Worm (Caenorhabditis elegans) whole organism, L2 larva: ENCODE results near the gene nhr-170.

ENCODE experiments used
- F13H6.1 ChIP-seq: sonication (generic microtip); optimal IDR thresholded peaks from 2 replicates; lab custom pipeline; 2016; ENCODE audit warnings: missing genetic modification characterization, missing compliant biosample characterization
- R02D3.7 ChIP-seq: fragments of 150-350 bp; optimal IDR thresholded peaks from 2 replicates; lab custom pipeline; 2014; ENCODE audit warnings: missing biosample characterization, missing genetic modification characterization
- ZK546.5 ChIP-seq: sonication (generic microtip); optimal IDR thresholded peaks from 2 replicates; lab custom pipeline; 2017; ENCODE audit warnings: missing biosample characterization, missing genetic modification characterization
- aly-2 ChIP-seq: fragments of 150-350 bp; optimal IDR thresholded peaks from 2 replicates; lab custom pipeline; 2014; ENCODE audit warnings: missing biosample characterization, missing genetic modification characterization
- ama-1 ChIP-seq: fragments of 150-350 bp; optimal IDR thresholded peaks from 2 replicates; lab custom pipeline; 2018; ENCODE audit warnings: inconsistent platforms
- blmp-1 ChIP-seq: sonication (generic microtip); optimal IDR thresholded peaks from 2 replicates; lab custom pipeline; 2017; ENCODE audit warnings: missing genetic modification characterization, mild to moderate bottlenecking, missing compliant biosample characterization, antibody characterized with exemption, moderate library complexity; ENCODE audit not compliant: insufficient read depth
- ceh-16 ChIP-seq: fragments of 150-350 bp; optimal IDR thresholded peaks from 2 replicates; lab custom pipeline; 2014; ENCODE audit warnings: missing biosample characterization, missing genetic modification characterization
- ceh-82 ChIP-seq: fragments of 150-350 bp; optimal IDR thresholded peaks from 2 replicates; lab custom pipeline; 2014; ENCODE audit warnings: missing biosample characterization, missing genetic modification characterization
- egl-27 ChIP-seq: sonication (generic microtip); optimal IDR thresholded peaks from 3 replicates; lab custom pipeline; 2017; ENCODE audit warnings: missing biosample characterization, missing genetic modification reagents, missing genetic modification characterization
- elt-3 ChIP-seq: sonication (generic microtip); optimal IDR thresholded peaks from 2 replicates; lab custom pipeline; 2017; ENCODE audit warnings: missing biosample characterization, missing genetic modification characterization
- fos-1 ChIP-seq: fragments of 150-350 bp; optimal IDR thresholded peaks from 2 replicates; lab custom pipeline; 2014; ENCODE audit warnings: missing biosample characterization, missing genetic modification characterization
- gmeb-1 ChIP-seq: fragments of 150-350 bp; optimal IDR thresholded peaks from 2 replicates; lab custom pipeline; 2014; ENCODE audit warnings: missing biosample characterization, missing genetic modification characterization
- lin-11 ChIP-seq: fragments of 150-350 bp; sonication (generic microtip); optimal IDR thresholded peaks from 2 replicates; lab custom pipeline; 2014; ENCODE audit warnings: missing biosample characterization, missing genetic modification characterization, inconsistent platforms, mixed read lengths
- lin-39 ChIP-seq: fragments of 150-350 bp; optimal IDR thresholded peaks from 2 replicates; lab custom pipeline; 2014; ENCODE audit warnings: missing biosample characterization, missing genetic modification reagents, missing genetic modification characterization
- lsy-2 ChIP-seq, 2 experiments: fragments of 150-350 bp in 1 of 2; sonication (generic microtip) in 1 of 2; optimal IDR thresholded peaks; 2 replicates each; lab custom pipeline; 2014 to 2017; ENCODE audit warnings: missing biosample characterization in 2 of 2, missing genetic modification characterization in 2 of 2
- mab-5 ChIP-seq: fragments of 150-350 bp; optimal IDR thresholded peaks from 2 replicates; lab custom pipeline; 2014; ENCODE audit warnings: missing biosample characterization, missing genetic modification characterization
- mbf-1 ChIP-seq: sonication (generic microtip); optimal IDR thresholded peaks from 2 replicates; lab custom pipeline; 2017; ENCODE audit warnings: missing biosample characterization, missing genetic modification characterization
- mdl-1 ChIP-seq, 2 experiments: fragments of 150-350 bp in 1 of 2; sonication (generic microtip) in 1 of 2; optimal IDR thresholded peaks; 2 replicates each; lab custom pipeline; 2017; ENCODE audit warnings: missing biosample characterization in 2 of 2, missing genetic modification characterization in 2 of 2
- nhr-11 ChIP-seq: fragments of 150-350 bp; optimal IDR thresholded peaks from 2 replicates; lab custom pipeline; 2014; ENCODE audit warnings: missing biosample characterization, missing genetic modification characterization
- nhr-129 ChIP-seq: fragments of 150-350 bp; optimal IDR thresholded peaks from 2 replicates; lab custom pipeline; 2014; ENCODE audit warnings: missing biosample characterization, missing genetic modification characterization
- nhr-21 ChIP-seq: fragments of 150-350 bp; optimal IDR thresholded peaks from 2 replicates; lab custom pipeline; 2014; ENCODE audit warnings: missing biosample characterization, missing genetic modification characterization
- nhr-237 ChIP-seq: fragments of 150-350 bp; optimal IDR thresholded peaks from 2 replicates; lab custom pipeline; 2014; ENCODE audit warnings: missing biosample characterization, missing genetic modification characterization
- nhr-25 ChIP-seq: fragments of 150-350 bp; sonication (generic microtip); optimal IDR thresholded peaks from 3 replicates; lab custom pipeline; 2014; ENCODE audit warnings: missing biosample characterization, missing genetic modification characterization
- nhr-77 ChIP-seq: fragments of 150-350 bp; optimal IDR thresholded peaks from 2 replicates; lab custom pipeline; 2014; ENCODE audit warnings: missing biosample characterization, missing genetic modification characterization
- peb-1 ChIP-seq: fragments of 150-350 bp; optimal IDR thresholded peaks from 2 replicates; lab custom pipeline; 2014; ENCODE audit warnings: missing biosample characterization, missing genetic modification characterization
- skn-1 ChIP-seq: sonication (generic microtip); optimal IDR thresholded peaks from 2 replicates; lab custom pipeline; 2017; ENCODE audit warnings: missing biosample characterization, missing genetic modification characterization
- sma-9 ChIP-seq, 2 experiments: fragments of 150-350 bp in 1 of 2; sonication (generic microtip) in 1 of 2; optimal IDR thresholded peaks; 2 replicates each; lab custom pipeline; 2014 to 2016; ENCODE audit warnings: missing genetic modification characterization in 2 of 2, mild to moderate bottlenecking in 1 of 2, missing biosample characterization in 1 of 2, missing compliant biosample characterization in 1 of 2, missing genetic modification reagents in 1 of 2, moderate library complexity in 1 of 2
- snpc-4 ChIP-seq: fragments of 150-350 bp; optimal IDR thresholded peaks from 2 replicates; lab custom pipeline; 2014; ENCODE audit warnings: missing biosample characterization, missing genetic modification characterization
- unc-62 ChIP-seq: fragments of 150-350 bp; optimal IDR thresholded peaks from 2 replicates; lab custom pipeline; 2014; ENCODE audit warnings: missing biosample characterization, missing genetic modification reagents, missing genetic modification characterization
- zag-1 ChIP-seq: fragments of 150-350 bp; optimal IDR thresholded peaks from 2 replicates; lab custom pipeline; 2014; ENCODE audit warnings: missing biosample characterization, missing genetic modification characterization
- ztf-1 ChIP-seq: fragments of 200-800 bp; sonication (Bioruptor generic); conservative IDR thresholded peaks from 2 replicates; pipeline ENCODE4 v1.3.6; 2022; ENCODE audit warnings: missing genetic modification characterization, missing compliant biosample characterization
- ztf-11 ChIP-seq: sonication (generic microtip); optimal IDR thresholded peaks from 2 replicates; lab custom pipeline; 2017; ENCODE audit warnings: missing biosample characterization, missing genetic modification characterization
- ztf-4 ChIP-seq: fragments of 150-350 bp; optimal IDR thresholded peaks from 2 replicates; lab custom pipeline; 2014; ENCODE audit warnings: missing biosample characterization, missing genetic modification characterization

Gene nhr-170

ce11 chrV:18827374-18827773 is 26.7 kb upstream of the nhr-170 start:
- no peak for TF ChIP-seq nhr-237 (tag; lab: Kevin White, UChicago)
- no peak for TF ChIP-seq ceh-82 (tag; lab: Kevin White, UChicago)
- TF ChIP-seq blmp-1 (tag; lab: Kevin White, UChicago): no peak
- TF ChIP-seq, all 48 proteins: peak for 0

- TF ChIP-seq mbf-1 (tag; lab: Kevin White, UChicago): no peak
- peak; percentile 8 for TF ChIP-seq nhr-129
- peak; percentile 66 for TF ChIP-seq fos-1 (tag; lab: Kevin White, UChicago)
Observed at ce11 chrV:18826445-18826844, 25.8 kb upstream of the nhr-170 start.

- TF ChIP-seq R02D3.7 (tag; lab: Kevin White, UChicago): no peak
- no peak for TF ChIP-seq lin-11 (tag; lab: Kevin White, UChicago)
- TF ChIP-seq zag-1: no peak
- no peak for TF ChIP-seq F13H6.1
- TF ChIP-seq snpc-4 (tag; lab: Kevin White, UChicago): no peak
- TF ChIP-seq blmp-1 (tag; lab: Kevin White, UChicago): no peak
- no peak for TF ChIP-seq sma-9 (GFP tag; optimal IDR thresholded peaks at IDR 0.05; lab: Kevin White, UChicago)
- no peak for TF ChIP-seq sma-9 (tag; optimal IDR thresholded peaks at IDR 0.05; lab: Kevin White, UChicago)
- TF ChIP-seq ztf-1 (GFP tag; lab: Robert Waterston, UW): no peak
- no peak for TF ChIP-seq mab-5 (tag; lab: Kevin White, UChicago)
- no peak for TF ChIP-seq lin-39
- TF ChIP-seq ztf-4 (tag; lab: Kevin White, UChicago): no peak
- TF ChIP-seq ama-1 (lab: Kevin White, UChicago): no peak
- TF ChIP-seq unc-62 (GFP tag; lab: Kevin White, UChicago): no peak
- TF ChIP-seq lsy-2 (tag; optimal IDR thresholded peaks at IDR 0.05; lab: Kevin White, UChicago): no peak
- no peak for TF ChIP-seq nhr-25 (tag; lab: Kevin White, UChicago)
- TF ChIP-seq ceh-16: no peak
- TF ChIP-seq ztf-11: no peak
- no peak for TF ChIP-seq nhr-77 (tag; lab: Kevin White, UChicago)
- TF ChIP-seq egl-27 (tag; lab: Kevin White, UChicago): no peak
- no peak for TF ChIP-seq nhr-129
Observed at ce11 chrV:18821569-18821968, 20.9 kb upstream of the nhr-170 start.

- TF ChIP-seq unc-62 (GFP tag; lab: Kevin White, UChicago): no peak
- TF ChIP-seq R02D3.7 (tag; lab: Kevin White, UChicago): no peak
- no peak for TF ChIP-seq egl-27 (tag; lab: Kevin White, UChicago)
- TF ChIP-seq nhr-25 (tag; lab: Kevin White, UChicago): no peak
- TF ChIP-seq ztf-11: no peak
- TF ChIP-seq skn-1 (tag; lab: Kevin White, UChicago): no peak
- no peak for TF ChIP-seq lin-39
- TF ChIP-seq nhr-77 (tag; lab: Kevin White, UChicago): no peak
- no peak for TF ChIP-seq gmeb-1 (tag; lab: Kevin White, UChicago)
- TF ChIP-seq blmp-1 (tag; lab: Kevin White, UChicago): no peak
Observed at ce11 chrV:18819643-18820042, 19.0 kb upstream of the nhr-170 start, which contains the start of gene ncs-5. ncs-5 (plus strand) TSS chrV:18819766.

- no peak for TF ChIP-seq ceh-82 (tag; lab: Kevin White, UChicago)
- TF ChIP-seq nhr-21 (tag; lab: Kevin White, UChicago): no peak
- TF ChIP-seq mdl-1 (tag; optimal IDR thresholded peaks at IDR 0.05; lab: Kevin White, UChicago): no peak
- no peak for TF ChIP-seq ama-1 (lab: Kevin White, UChicago)
- TF ChIP-seq aly-2 (tag; lab: Kevin White, UChicago): no peak
- TF ChIP-seq fos-1 (tag; lab: Kevin White, UChicago): no peak
- no peak for TF ChIP-seq R02D3.7 (tag; lab: Kevin White, UChicago)
- TF ChIP-seq ceh-16: no peak
- no peak for TF ChIP-seq peb-1 (tag; lab: Kevin White, UChicago)
- no peak for TF ChIP-seq blmp-1 (tag; lab: Kevin White, UChicago)
- no peak for TF ChIP-seq F13H6.1
- no peak for TF ChIP-seq snpc-4 (tag; lab: Kevin White, UChicago)
- no peak for TF ChIP-seq nhr-25 (tag; lab: Kevin White, UChicago)
Observed at ce11 chrV:18811360-18811759, 10.7 kb upstream of the nhr-170 start, which contains the start of gene C54E10.7. C54E10.7 (plus strand) TSS chrV:18811660.

- TF ChIP-seq elt-3 (tag; lab: Kevin White, UChicago) (no peak), ztf-1 (GFP tag; lab: Robert Waterston, UW) (no peak), skn-1 (tag; lab: Kevin White, UChicago) (no peak), R02D3.7 (tag; lab: Kevin White, UChicago) (no peak), mdl-1 (tag; optimal IDR thresholded peaks at IDR 0.05; lab: Kevin White, UChicago) (no peak), nhr-11 (tag; lab: Kevin White, UChicago) (no peak), lin-39 (no peak), zag-1 (no peak), ZK546.5 (tag; lab: Kevin White, UChicago) (no peak)
Observed at ce11 chrV:18810705-18811104, 10.1 kb upstream of the nhr-170 start, which contains the start of gene C54E10.3. C54E10.3 (plus strand) TSS chrV:18811005.
